Worm (Caenorhabditis elegans) whole organism, L2 larva: ENCODE results near the gene fbxb-76.
A peak's percentile ranks its signal among the peaks of the same experiment; 100 is the strongest.

Experiments used
- C34F6.9 ChIP-seq: fragments of 150-350 bp; optimal IDR thresholded peaks from 2 replicates; lab custom pipeline; 2014; ENCODE audit warnings: missing biosample characterization, missing genetic modification characterization
- F13H6.1 ChIP-seq: sonication (generic microtip); optimal IDR thresholded peaks from 2 replicates; lab custom pipeline; 2016; ENCODE audit warnings: missing genetic modification characterization, missing compliant biosample characterization
- R02D3.7 ChIP-seq: fragments of 150-350 bp; optimal IDR thresholded peaks from 2 replicates; lab custom pipeline; 2014; ENCODE audit warnings: missing biosample characterization, missing genetic modification characterization
- Y55F3AM.14 ChIP-seq: fragments of 200-800 bp; sonication (Bioruptor generic); optimal IDR thresholded peaks from 2 replicates; lab custom pipeline; 2018; ENCODE audit warnings: mild to moderate bottlenecking, missing genetic modification characterization, missing compliant biosample characterization
- ZK546.5 ChIP-seq: sonication (generic microtip); optimal IDR thresholded peaks from 2 replicates; lab custom pipeline; 2017; ENCODE audit warnings: missing biosample characterization, missing genetic modification characterization
- blmp-1 ChIP-seq: sonication (generic microtip); optimal IDR thresholded peaks from 2 replicates; lab custom pipeline; 2017; ENCODE audit warnings: missing genetic modification characterization, mild to moderate bottlenecking, missing compliant biosample characterization, antibody characterized with exemption, moderate library complexity; ENCODE audit not compliant: insufficient read depth
- ceh-16 ChIP-seq: fragments of 150-350 bp; optimal IDR thresholded peaks from 2 replicates; lab custom pipeline; 2014; ENCODE audit warnings: missing biosample characterization, missing genetic modification characterization
- ceh-82 ChIP-seq: fragments of 150-350 bp; optimal IDR thresholded peaks from 2 replicates; lab custom pipeline; 2014; ENCODE audit warnings: missing biosample characterization, missing genetic modification characterization
- crh-2 ChIP-seq: sonication (generic microtip); optimal IDR thresholded peaks from 2 replicates; lab custom pipeline; 2017; ENCODE audit warnings: missing biosample characterization, missing genetic modification characterization
- dmd-4 ChIP-seq: sonication (generic microtip); optimal IDR thresholded peaks from 2 replicates; lab custom pipeline; 2017; ENCODE audit warnings: missing biosample characterization, missing genetic modification characterization
- egl-27 ChIP-seq: sonication (generic microtip); optimal IDR thresholded peaks from 3 replicates; lab custom pipeline; 2017; ENCODE audit warnings: missing biosample characterization, missing genetic modification reagents, missing genetic modification characterization
- fos-1 ChIP-seq: fragments of 150-350 bp; optimal IDR thresholded peaks from 2 replicates; lab custom pipeline; 2014; ENCODE audit warnings: missing biosample characterization, missing genetic modification characterization
- gmeb-1 ChIP-seq: fragments of 150-350 bp; optimal IDR thresholded peaks from 2 replicates; lab custom pipeline; 2014; ENCODE audit warnings: missing biosample characterization, missing genetic modification characterization
- lin-11 ChIP-seq: fragments of 150-350 bp; sonication (generic microtip); optimal IDR thresholded peaks from 2 replicates; lab custom pipeline; 2014; ENCODE audit warnings: missing biosample characterization, missing genetic modification characterization, inconsistent platforms, mixed read lengths
- lin-13 ChIP-seq: fragments of 150-350 bp; optimal IDR thresholded peaks from 2 replicates; lab custom pipeline; 2014; ENCODE audit warnings: missing biosample characterization, missing genetic modification reagents, missing genetic modification characterization
- lsy-2 ChIP-seq, 2 experiments: fragments of 150-350 bp in 1 of 2; sonication (generic microtip) in 1 of 2; optimal IDR thresholded peaks; 2 replicates each; lab custom pipeline; 2014 to 2017; ENCODE audit warnings: missing biosample characterization in 2 of 2, missing genetic modification characterization in 2 of 2
- mbf-1 ChIP-seq: sonication (generic microtip); optimal IDR thresholded peaks from 2 replicates; lab custom pipeline; 2017; ENCODE audit warnings: missing biosample characterization, missing genetic modification characterization
- mdl-1 ChIP-seq, 2 experiments: fragments of 150-350 bp in 1 of 2; sonication (generic microtip) in 1 of 2; optimal IDR thresholded peaks; 2 replicates each; lab custom pipeline; 2017; ENCODE audit warnings: missing biosample characterization in 2 of 2, missing genetic modification characterization in 2 of 2
- nhr-10 ChIP-seq: sonication (generic microtip); optimal IDR thresholded peaks from 2 replicates; lab custom pipeline; 2017; ENCODE audit warnings: missing biosample characterization, missing genetic modification characterization
- nhr-11 ChIP-seq: fragments of 150-350 bp; optimal IDR thresholded peaks from 2 replicates; lab custom pipeline; 2014; ENCODE audit warnings: missing biosample characterization, missing genetic modification characterization
- nhr-129 ChIP-seq: fragments of 150-350 bp; optimal IDR thresholded peaks from 2 replicates; lab custom pipeline; 2014; ENCODE audit warnings: missing biosample characterization, missing genetic modification characterization
- nhr-23 ChIP-seq: fragments of 150-350 bp; optimal IDR thresholded peaks from 2 replicates; lab custom pipeline; 2014; ENCODE audit warnings: missing biosample characterization, missing genetic modification reagents, missing genetic modification characterization
- nhr-237 ChIP-seq: fragments of 150-350 bp; optimal IDR thresholded peaks from 2 replicates; lab custom pipeline; 2014; ENCODE audit warnings: missing biosample characterization, missing genetic modification characterization
- nhr-6 ChIP-seq: fragments of 150-350 bp; optimal IDR thresholded peaks from 2 replicates; lab custom pipeline; 2014; ENCODE audit warnings: missing biosample characterization, missing genetic modification characterization
- nhr-77 ChIP-seq: fragments of 150-350 bp; optimal IDR thresholded peaks from 2 replicates; lab custom pipeline; 2014; ENCODE audit warnings: missing biosample characterization, missing genetic modification characterization
- peb-1 ChIP-seq: fragments of 150-350 bp; optimal IDR thresholded peaks from 2 replicates; lab custom pipeline; 2014; ENCODE audit warnings: missing biosample characterization, missing genetic modification characterization
- skn-1 ChIP-seq: sonication (generic microtip); optimal IDR thresholded peaks from 2 replicates; lab custom pipeline; 2017; ENCODE audit warnings: missing biosample characterization, missing genetic modification characterization
- sma-3 ChIP-seq: sonication (generic microtip); optimal IDR thresholded peaks from 2 replicates; lab custom pipeline; 2016; ENCODE audit warnings: missing genetic modification reagents, missing genetic modification characterization, missing compliant biosample characterization
- sma-9 ChIP-seq, 2 experiments: fragments of 150-350 bp in 1 of 2; sonication (generic microtip) in 1 of 2; optimal IDR thresholded peaks; 2 replicates each; lab custom pipeline; 2014 to 2016; ENCODE audit warnings: missing genetic modification characterization in 2 of 2, mild to moderate bottlenecking in 1 of 2, missing biosample characterization in 1 of 2, missing compliant biosample characterization in 1 of 2, missing genetic modification reagents in 1 of 2, moderate library complexity in 1 of 2
- snpc-4 ChIP-seq: fragments of 150-350 bp; optimal IDR thresholded peaks from 2 replicates; lab custom pipeline; 2014; ENCODE audit warnings: missing biosample characterization, missing genetic modification characterization
- unc-55 ChIP-seq: fragments of 150-350 bp; sonication (generic microtip); optimal IDR thresholded peaks from 3 replicates; lab custom pipeline; 2014; ENCODE audit warnings: missing biosample characterization, missing genetic modification reagents, missing genetic modification characterization
- zag-1 ChIP-seq: fragments of 150-350 bp; optimal IDR thresholded peaks from 2 replicates; lab custom pipeline; 2014; ENCODE audit warnings: missing biosample characterization, missing genetic modification characterization
- ztf-1 ChIP-seq: fragments of 200-800 bp; sonication (Bioruptor generic); conservative IDR thresholded peaks from 2 replicates; pipeline ENCODE4 v1.3.6; 2022; ENCODE audit warnings: missing genetic modification characterization, missing compliant biosample characterization
- ztf-4 ChIP-seq: fragments of 150-350 bp; optimal IDR thresholded peaks from 2 replicates; lab custom pipeline; 2014; ENCODE audit warnings: missing biosample characterization, missing genetic modification characterization

The fbxb-76 gene

DNA sequence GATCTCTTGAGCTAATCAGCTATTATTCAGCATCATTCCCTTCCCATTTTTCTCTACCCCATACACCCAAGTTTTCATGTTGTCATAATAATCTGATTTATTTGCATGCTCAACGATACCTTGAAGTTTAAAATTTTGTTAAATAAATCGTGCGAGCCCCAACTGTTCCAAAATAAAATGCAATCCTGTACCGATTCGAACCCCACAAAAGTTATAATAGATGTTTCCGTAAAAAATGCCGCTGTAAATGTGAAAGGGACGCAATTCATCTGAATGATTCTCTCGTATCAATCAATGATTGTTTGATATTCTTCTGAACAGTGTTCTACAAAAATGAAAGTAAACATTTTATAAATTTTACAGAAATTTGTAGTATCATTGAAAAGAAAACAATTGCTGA lies 1.7 kb downstream of the fbxb-76 start:
- TF ChIP-seq peb-1 (tag; lab: Kevin White, UChicago) (no peak), ztf-1 (GFP tag; lab: Robert Waterston, UW) (no peak), skn-1 (tag; lab: Kevin White, UChicago) (no peak), egl-27 (no peak), mbf-1 (no peak), C34F6.9 (tag; lab: Kevin White, UChicago) (no peak), ceh-16 (no peak), lin-11 (no peak), unc-55 (GFP tag; lab: Kevin White, UChicago) (no peak), mdl-1 (tag; optimal IDR thresholded peaks at IDR 0.05; lab: Kevin White, UChicago) (no peak), ceh-82 (tag; lab: Kevin White, UChicago) (no peak), lin-13 (GFP tag; lab: Kevin White, UChicago) (no peak), nhr-129 (tag; lab: Kevin White, UChicago) (no peak), ztf-4 (tag; lab: Kevin White, UChicago) (no peak), nhr-6 (tag; lab: Kevin White, UChicago) (no peak), dmd-4 (no peak)

DNA sequence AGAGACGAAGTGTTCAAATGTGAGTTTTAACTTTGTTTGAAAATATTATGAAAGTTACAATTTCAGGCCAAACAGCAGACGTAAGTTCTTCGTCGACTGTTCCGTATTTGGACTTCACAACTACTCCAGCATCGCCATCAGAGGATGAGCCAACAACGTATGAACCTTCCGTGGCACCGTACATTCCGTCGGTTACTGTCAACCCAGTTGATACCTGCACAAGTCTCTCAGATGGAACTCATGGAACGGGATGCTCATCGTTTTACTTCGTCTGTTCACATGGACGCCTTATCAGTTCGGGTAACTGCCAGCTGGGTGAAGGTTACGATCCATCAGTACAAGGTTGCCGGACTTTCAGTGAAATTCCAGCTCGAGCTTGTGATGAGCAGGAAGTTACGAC lies 3.4 kb downstream of the fbxb-76 start:
- TF ChIP-seq gmeb-1 (tag; lab: Kevin White, UChicago) (no peak), Y55F3AM.14 (GFP tag; lab: Kevin White, UChicago) (no peak), nhr-77 (tag; lab: Kevin White, UChicago) (no peak), zag-1 (no peak), nhr-11 (tag; lab: Kevin White, UChicago) (no peak)

DNA sequence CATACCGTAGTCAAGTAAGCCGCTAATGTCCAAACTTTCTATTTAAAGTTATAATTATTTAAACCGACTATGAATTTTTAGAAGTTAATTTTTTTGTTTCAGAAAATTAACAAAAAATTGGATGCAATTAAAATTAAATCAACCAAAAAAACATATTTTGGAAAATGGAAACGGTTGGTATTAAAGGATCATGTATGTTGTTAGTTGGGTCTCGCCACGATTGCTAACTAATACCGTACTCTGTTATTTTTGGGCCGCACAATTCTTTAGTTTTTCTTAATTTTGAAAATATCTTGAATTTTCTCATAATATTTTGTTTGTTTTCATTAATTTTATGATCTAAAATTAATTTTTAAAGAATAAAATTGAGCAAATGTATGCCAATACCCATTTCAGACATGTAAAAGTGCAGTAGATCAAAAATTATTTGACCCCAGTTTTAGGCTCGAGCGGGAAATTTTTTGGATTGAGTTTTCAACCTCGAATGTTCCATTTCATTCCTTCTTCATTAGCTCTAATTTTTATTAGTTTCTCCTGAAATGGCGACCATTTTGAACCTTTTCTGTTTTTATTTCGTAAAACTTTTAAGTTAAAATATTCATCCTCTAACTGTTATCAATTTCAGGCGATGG lies 6.7 kb downstream of the fbxb-76 start, which contains the start of gene cbd-1:
cbd-1 (plus strand) TSS at position 626 of the 632 bp plus-strand sequence.
- TF ChIP-seq nhr-237 (tag; lab: Kevin White, UChicago) = no peak
- no peak for TF ChIP-seq ceh-16
- no peak for TF ChIP-seq nhr-23
- TF ChIP-seq unc-55 (GFP tag; lab: Kevin White, UChicago) = no peak
- TF ChIP-seq peb-1 (tag; lab: Kevin White, UChicago) = no peak
- no peak for TF ChIP-seq nhr-77 (tag; lab: Kevin White, UChicago)
- TF ChIP-seq ZK546.5 = no peak
- TF ChIP-seq C34F6.9 (tag; lab: Kevin White, UChicago) = no peak
- TF ChIP-seq sma-3 = no peak
- TF ChIP-seq fos-1 (tag; lab: Kevin White, UChicago) = no peak
- no peak for TF ChIP-seq zag-1

DNA sequence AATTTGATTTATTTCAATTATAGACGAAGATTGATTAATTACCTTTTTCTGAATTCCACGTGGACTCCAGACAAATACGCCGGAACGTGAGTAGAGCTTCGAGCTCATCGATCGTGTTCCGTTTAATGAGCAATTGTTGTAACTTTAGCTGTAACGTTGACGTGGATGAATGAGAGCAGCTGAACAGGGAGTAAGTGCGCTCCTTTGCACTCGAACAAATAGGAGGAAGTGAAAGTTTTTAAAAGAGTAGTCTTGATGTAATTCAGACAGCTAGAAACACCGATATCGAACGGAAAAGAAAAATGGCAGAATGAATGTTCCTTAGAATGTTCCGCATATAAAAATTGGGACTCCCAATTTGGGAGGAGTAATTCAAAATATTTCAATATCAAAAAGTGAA lies 7.5 kb downstream of the fbxb-76 start, which contains the start of gene sec-31:
sec-31 (minus strand) TSS at position 148 of the 400 bp plus-strand sequence.
- no peak for TF ChIP-seq sma-9 (GFP tag; optimal IDR thresholded peaks at IDR 0.05; lab: Kevin White, UChicago)
- no peak for TF ChIP-seq sma-9 (tag; optimal IDR thresholded peaks at IDR 0.05; lab: Kevin White, UChicago)
- peak; percentile 6 for TF ChIP-seq nhr-129 (tag; lab: Kevin White, UChicago)
- TF ChIP-seq unc-55 (GFP tag; lab: Kevin White, UChicago) = no peak
- no peak for TF ChIP-seq mdl-1 (tag; optimal IDR thresholded peaks at IDR 0.05; lab: Kevin White, UChicago)
- peak; percentile 75 for TF ChIP-seq blmp-1 (tag; lab: Kevin White, UChicago)
- TF ChIP-seq lsy-2 (tag; optimal IDR thresholded peaks at IDR 0.05; lab: Kevin White, UChicago) = no peak
- no peak for TF ChIP-seq nhr-10 (tag; lab: Kevin White, UChicago)
- TF ChIP-seq crh-2 = peak; percentile 60
- no peak for TF ChIP-seq ztf-4 (tag; lab: Kevin White, UChicago)
- no peak for TF ChIP-seq snpc-4 (tag; lab: Kevin White, UChicago)
- no peak for TF ChIP-seq ZK546.5
- TF ChIP-seq nhr-77 (tag; lab: Kevin White, UChicago) = no peak
- no peak for TF ChIP-seq F13H6.1 (tag; lab: Kevin White, UChicago)
- no peak for TF ChIP-seq Y55F3AM.14 (GFP tag; lab: Kevin White, UChicago)
- TF ChIP-seq R02D3.7 (tag; lab: Kevin White, UChicago) = no peak
- TF ChIP-seq, all 48 proteins: peak for 3
